Worm (Caenorhabditis elegans) whole organism, late embryonic: Measurements from ENCODE around the gene M02D8.6.
A peak's percentile ranks its signal among the peaks of the same experiment; 100 is the strongest.
"Not testable (repeated sequence)": the region's sequence is repeated elsewhere in the genome, so short reads cannot be mapped to it uniquely, and the experiment has no call there.

ENCODE experiments used
- C08G9.2 ChIP-seq: sonication (generic microtip); optimal IDR thresholded peaks from 2 replicates; lab custom pipeline; 2016; ENCODE audit warnings: mild to moderate bottlenecking, missing genetic modification characterization, moderate library complexity, missing compliant biosample characterization
- Y22D7AL.16 ChIP-seq: sonication (generic microtip); optimal IDR thresholded peaks from 2 replicates; lab custom pipeline; 2016; ENCODE audit warnings: missing genetic modification characterization, missing compliant biosample characterization
- ceh-19 ChIP-seq: fragments of 200-800 bp; sonication (Bioruptor generic); optimal IDR thresholded peaks from 2 replicates; lab custom pipeline; 2018; ENCODE audit warnings: mild to moderate bottlenecking, missing genetic modification characterization, missing compliant biosample characterization
- ceh-2 ChIP-seq: sonication (generic microtip); optimal IDR thresholded peaks from 2 replicates; lab custom pipeline; 2016; ENCODE audit warnings: missing genotype, missing genetic modification characterization, missing compliant biosample characterization
- ceh-22 ChIP-seq: sonication (generic microtip); optimal IDR thresholded peaks from 2 replicates; lab custom pipeline; 2017; ENCODE audit warnings: missing biosample characterization, missing genetic modification characterization
- ceh-30 ChIP-seq: fragments of 150-350 bp; optimal IDR thresholded peaks from 2 replicates; lab custom pipeline; 2014; ENCODE audit warnings: missing biosample characterization, missing genetic modification characterization
- ceh-31 ChIP-seq: sonication (generic microtip); optimal IDR thresholded peaks from 2 replicates; lab custom pipeline; 2016; ENCODE audit warnings: missing genetic modification characterization, missing compliant biosample characterization
- ceh-48 ChIP-seq: sonication (generic microtip); optimal IDR thresholded peaks from 2 replicates; lab custom pipeline; 2016; ENCODE audit warnings: missing genetic modification characterization, inconsistent platforms, missing compliant biosample characterization
- che-1 ChIP-seq: sonication (generic microtip); optimal IDR thresholded peaks from 2 replicates; lab custom pipeline; 2016; ENCODE audit warnings: mild to moderate bottlenecking, missing genetic modification characterization, missing compliant biosample characterization
- dmd-4 ChIP-seq: sonication (generic microtip); optimal IDR thresholded peaks from 2 replicates; lab custom pipeline; 2016; ENCODE audit warnings: borderline replicate concordance, missing genetic modification characterization, missing compliant biosample characterization
- dve-1 ChIP-seq: sonication (generic microtip); optimal IDR thresholded peaks from 2 replicates; lab custom pipeline; 2017; ENCODE audit warnings: antibody characterized with exemption, mild to moderate bottlenecking, missing genetic modification characterization, missing compliant biosample characterization
- elt-2 ChIP-seq: sonication (generic microtip); optimal IDR thresholded peaks from 2 replicates; lab custom pipeline; 2016; ENCODE audit warnings: missing genetic modification reagents, missing genetic modification characterization, missing compliant biosample characterization
- ets-4 ChIP-seq: sonication (generic microtip); optimal IDR thresholded peaks from 2 replicates; lab custom pipeline; 2016; ENCODE audit warnings: missing genetic modification characterization, missing compliant biosample characterization
- eyg-1 ChIP-seq: sonication (generic microtip); optimal IDR thresholded peaks from 2 replicates; lab custom pipeline; 2016; ENCODE audit warnings: missing genotype, missing genetic modification characterization, missing compliant biosample characterization
- fax-1 ChIP-seq: sonication (generic microtip); optimal IDR thresholded peaks from 2 replicates; lab custom pipeline; 2016; ENCODE audit warnings: missing genotype, missing genetic modification characterization, missing compliant biosample characterization
- fkh-10 ChIP-seq: fragments of 150-350 bp; optimal IDR thresholded peaks from 2 replicates; lab custom pipeline; 2014; ENCODE audit warnings: missing biosample characterization, missing genetic modification reagents, missing genetic modification characterization
- gmeb-2 ChIP-seq: sonication (generic microtip); optimal IDR thresholded peaks from 2 replicates; lab custom pipeline; 2016; ENCODE audit warnings: missing genetic modification characterization, inconsistent platforms, missing compliant biosample characterization
- hlh-30 ChIP-seq: sonication (generic microtip); optimal IDR thresholded peaks from 2 replicates; lab custom pipeline; 2017; ENCODE audit warnings: antibody characterized with exemption, missing genetic modification characterization, missing compliant biosample characterization; ENCODE audit not compliant: insufficient read depth
- hlh-6 ChIP-seq: sonication (generic microtip); optimal IDR thresholded peaks from 2 replicates; lab custom pipeline; 2016; ENCODE audit warnings: missing genotype, missing genetic modification characterization, missing compliant biosample characterization
- hlh-8 ChIP-seq: sonication (generic microtip); optimal IDR thresholded peaks from 2 replicates; lab custom pipeline; 2016; ENCODE audit warnings: missing genotype, missing genetic modification characterization, missing compliant biosample characterization
- lin-11 ChIP-seq: fragments of 200-800 bp; sonication (Bioruptor generic); optimal IDR thresholded peaks from 2 replicates; lab custom pipeline; 2018; ENCODE audit warnings: mild to moderate bottlenecking, missing genetic modification characterization, missing compliant biosample characterization
- madf-2 ChIP-seq: sonication (generic microtip); optimal IDR thresholded peaks from 2 replicates; lab custom pipeline; 2017; ENCODE audit warnings: missing genetic modification characterization, missing compliant biosample characterization
- nhr-11 ChIP-seq: fragments of 150-350 bp; optimal IDR thresholded peaks from 2 replicates; lab custom pipeline; 2014; ENCODE audit warnings: missing biosample characterization, missing genetic modification characterization
- npax-4 ChIP-seq: sonication (generic microtip); optimal IDR thresholded peaks from 2 replicates; lab custom pipeline; 2016; ENCODE audit warnings: missing genetic modification characterization, missing compliant biosample characterization
- odd-2 ChIP-seq: sonication (generic microtip); optimal IDR thresholded peaks from 2 replicates; lab custom pipeline; 2017; ENCODE audit warnings: antibody characterized with exemption, mild to moderate bottlenecking, missing genetic modification characterization, missing compliant biosample characterization
- pat-9 ChIP-seq: fragments of 200-800 bp; sonication (Bioruptor generic); optimal IDR thresholded peaks from 2 replicates; lab custom pipeline; 2018; ENCODE audit warnings: mild to moderate bottlenecking, missing genetic modification characterization, moderate library complexity, missing compliant biosample characterization
- pha-2 ChIP-seq: sonication (generic microtip); optimal IDR thresholded peaks from 2 replicates; lab custom pipeline; 2017; ENCODE audit warnings: mild to moderate bottlenecking, missing genetic modification characterization, missing compliant biosample characterization
- pros-1 ChIP-seq: fragments of 150-350 bp; optimal IDR thresholded peaks from 2 replicates; lab custom pipeline; 2014; ENCODE audit warnings: missing biosample characterization, missing genetic modification reagents, missing genetic modification characterization
- ref-2 ChIP-seq: sonication (generic microtip); optimal IDR thresholded peaks from 2 replicates; lab custom pipeline; 2016; ENCODE audit warnings: missing genetic modification characterization, missing compliant biosample characterization
- sdc-2 ChIP-seq: sonication (generic microtip); optimal IDR thresholded peaks from 2 replicates; lab custom pipeline; 2016; ENCODE audit warnings: missing genotype, missing genetic modification characterization, missing compliant biosample characterization
- syd-9 ChIP-seq: sonication (generic microtip); optimal IDR thresholded peaks from 2 replicates; lab custom pipeline; 2016; ENCODE audit warnings: mild to moderate bottlenecking, missing genetic modification characterization, moderate library complexity, missing compliant biosample characterization
- tbx-2 ChIP-seq: sonication (generic microtip); optimal IDR thresholded peaks from 2 replicates; lab custom pipeline; 2016; ENCODE audit warnings: missing genetic modification characterization, missing compliant biosample characterization
- tbx-7 ChIP-seq: sonication (generic microtip); optimal IDR thresholded peaks from 2 replicates; lab custom pipeline; 2016; ENCODE audit warnings: missing genotype, missing genetic modification characterization, missing compliant biosample characterization
- ttx-3 ChIP-seq: sonication (generic microtip); optimal IDR thresholded peaks from 2 replicates; lab custom pipeline; 2016; ENCODE audit warnings: missing genetic modification reagents, missing genetic modification characterization, missing compliant biosample characterization
- unc-42 ChIP-seq: sonication (generic microtip); optimal IDR thresholded peaks from 2 replicates; lab custom pipeline; 2016; ENCODE audit warnings: missing genotype, missing genetic modification characterization, missing compliant biosample characterization
- unc-86 ChIP-seq: sonication (generic microtip); optimal IDR thresholded peaks from 2 replicates; lab custom pipeline; 2016; ENCODE audit warnings: missing genetic modification characterization, missing compliant biosample characterization
- zip-5 ChIP-seq: sonication (generic microtip); optimal IDR thresholded peaks from 2 replicates; lab custom pipeline; 2016; ENCODE audit warnings: missing genetic modification characterization, missing compliant biosample characterization

Gene M02D8.6

DNA sequence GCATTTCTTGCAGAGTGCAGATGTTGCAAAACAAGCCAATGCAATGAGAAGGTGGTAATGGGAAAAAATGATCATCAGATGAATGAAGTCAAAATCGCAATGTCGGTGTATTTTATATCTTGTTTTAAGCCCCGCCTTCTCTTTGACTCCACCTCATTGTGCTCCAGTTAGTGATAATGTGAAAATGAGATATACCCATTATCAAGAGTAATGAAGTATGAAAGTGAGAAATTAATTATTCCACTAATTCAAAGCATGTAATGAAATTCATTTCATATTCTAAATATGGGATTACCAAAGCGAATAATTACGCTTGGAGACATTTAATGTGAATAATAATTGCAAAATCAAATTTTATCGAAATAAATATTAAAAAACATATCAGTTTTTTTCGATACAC lies at the start of gene M02D8.6:
TSS of gene M02D8.6 (minus strand) at position 101 of the 400 bp plus-strand sequence.
- TF ChIP-seq ceh-19 (GFP tag; lab: Kevin White, UChicago); tbx-7 (tag; lab: Kevin White, UChicago); unc-86 (tag; lab: Kevin White, UChicago): not testable (repeated sequence)

ce11 chrX:8778558-8778957 lies 46.8 kb upstream of the M02D8.6 start, which contains the start of gene ZK721.4:
Gene ZK721.4, plus strand, starts transcription at chrX:8778858.
- TF ChIP-seq ttx-3 (tag; lab: Kevin White, UChicago): no peak

DNA sequence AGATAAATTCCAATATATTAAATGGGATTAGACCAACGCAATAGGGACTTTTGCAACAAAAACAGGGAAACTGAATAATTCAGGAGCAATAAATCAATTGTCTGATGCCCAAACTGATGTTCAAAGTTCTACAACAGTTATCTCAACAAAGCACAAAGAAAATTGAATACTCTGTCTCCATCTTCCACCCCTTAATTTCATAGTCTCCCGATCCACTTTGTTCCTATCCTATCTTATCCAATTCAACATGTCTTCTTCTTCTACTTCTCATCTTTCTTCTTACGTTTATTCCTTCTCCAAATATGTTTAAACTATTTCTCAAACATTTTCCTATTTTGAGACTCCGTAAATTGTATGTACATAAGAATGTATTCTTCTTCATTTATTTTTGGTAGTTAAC lies 38.6 kb upstream of the M02D8.6 start:
- TF ChIP-seq hlh-6 (tag; lab: Kevin White, UChicago) (no peak), syd-9 (tag; lab: Kevin White, UChicago) (no peak), unc-42 (peak; percentile 93), elt-2 (tag; lab: Kevin White, UChicago) (no peak), npax-4 (tag; lab: Kevin White, UChicago) (no peak), zip-5 (tag; lab: Kevin White, UChicago) (no peak), ref-2 (tag; lab: Kevin White, UChicago) (no peak), fax-1 (tag; lab: Kevin White, UChicago) (no peak)

ce11 chrX:8764044-8764443 lies 32.3 kb upstream of the M02D8.6 start:
- TF ChIP-seq ets-4 (tag; lab: Kevin White, UChicago): no peak
- no peak for TF ChIP-seq dve-1 (tag; lab: Kevin White, UChicago)
- TF ChIP-seq pha-2: no peak
- no peak for TF ChIP-seq ceh-22
- no peak for TF ChIP-seq lin-11
- TF ChIP-seq Y22D7AL.16 (tag; lab: Kevin White, UChicago): no peak
- TF ChIP-seq ceh-30 (tag; lab: Kevin White, UChicago): no peak
- no peak for TF ChIP-seq hlh-30 (tag; lab: Kevin White, UChicago)
- TF ChIP-seq odd-2 (tag; lab: Kevin White, UChicago): no peak
- no peak for TF ChIP-seq C08G9.2 (tag; lab: Kevin White, UChicago)
- no peak for TF ChIP-seq gmeb-2 (tag; lab: Kevin White, UChicago)
- no peak for TF ChIP-seq tbx-7 (tag; lab: Kevin White, UChicago)

DNA sequence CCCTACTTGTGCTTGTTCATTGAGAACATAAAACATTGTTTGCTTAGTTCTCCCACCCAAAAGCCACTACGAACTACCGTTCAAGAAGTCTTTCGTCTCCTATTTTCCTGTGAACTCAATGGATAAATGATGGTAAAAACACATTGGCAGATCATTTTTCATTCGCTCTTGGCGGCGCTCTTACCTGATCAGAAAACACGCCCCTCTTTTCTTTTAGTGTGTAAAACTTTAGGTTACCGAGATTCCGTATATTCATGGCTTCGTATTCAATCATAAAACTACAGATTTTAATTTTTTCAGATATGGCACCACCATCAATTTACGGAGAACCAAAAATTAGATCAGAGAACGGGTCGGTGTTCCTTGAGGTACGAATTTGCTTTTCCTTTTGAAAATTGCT lies 31.9 kb upstream of the M02D8.6 start, which contains the start of gene zig-12:
TSS of gene zig-12 (plus strand) at position 301 of the 400 bp plus-strand sequence.
- TF ChIP-seq nhr-11 (tag; lab: Kevin White, UChicago) (no peak), ceh-48 (no peak), pros-1 (no peak), ceh-30 (tag; lab: Kevin White, UChicago) (no peak), dve-1 (tag; lab: Kevin White, UChicago) (no peak), pat-9 (no peak), madf-2 (no peak), ceh-2 (tag; lab: Kevin White, UChicago) (no peak), ceh-19 (GFP tag; lab: Kevin White, UChicago) (no peak), unc-86 (tag; lab: Kevin White, UChicago) (no peak), ceh-31 (tag; lab: Kevin White, UChicago) (no peak), che-1 (tag; lab: Kevin White, UChicago) (no peak), dmd-4 (tag; lab: Kevin White, UChicago) (no peak), eyg-1 (tag; lab: Kevin White, UChicago) (no peak), sdc-2 (tag; lab: Kevin White, UChicago) (no peak), hlh-8 (tag; lab: Kevin White, UChicago) (no peak), fkh-10 (GFP tag; lab: Kevin White, UChicago) (no peak), tbx-2 (tag; lab: Kevin White, UChicago) (no peak)
